Worm (Caenorhabditis elegans) whole organism, L3 larva: ENCODE measurements around the gene slcr-46.1.

Experiments
- ZK546.5 ChIP-seq: sonication (generic microtip); optimal IDR thresholded peaks from 2 replicates; lab custom pipeline; 2017; ENCODE audit warnings: missing biosample characterization, missing genetic modification characterization
- fkh-10 ChIP-seq: sonication (generic microtip); optimal IDR thresholded peaks from 2 replicates; lab custom pipeline; 2017; ENCODE audit warnings: missing biosample characterization, missing genetic modification reagents, missing genetic modification characterization
- jun-1 ChIP-seq: fragments of 150-350 bp; optimal IDR thresholded peaks from 2 replicates; lab custom pipeline; 2014; ENCODE audit warnings: missing biosample characterization, missing genetic modification reagents, missing genetic modification characterization
- mdl-1 ChIP-seq: fragments of 150-350 bp; optimal IDR thresholded peaks from 2 replicates; lab custom pipeline; 2014; ENCODE audit warnings: missing biosample characterization, missing genetic modification characterization
- pha-4 ChIP-seq: fragments of 150-350 bp; optimal IDR thresholded peaks from 2 replicates; lab custom pipeline; 2014; ENCODE audit warnings: missing biosample characterization, missing genetic modification reagents, missing genetic modification characterization

ce11 chrX:4616832-4617231 lies 15.3 kb upstream of the slcr-46.1 start:
- TF ChIP-seq fkh-10 (no peak), ZK546.5 (tag; lab: Kevin White, UChicago) (no peak), jun-1 (tag; lab: Kevin White, UChicago) (no peak), pha-4 (peak; percentile 17), mdl-1 (tag; lab: Kevin White, UChicago) (no peak)
